Worm (Caenorhabditis elegans): ENCODE data around the gene R07E3.4.

R07E3.4 gene

ce11 chrX:10333301-10333854 lies at the start of gene R07E3.4:
R07E3.4 (minus strand) TSS chrX:10333351.
- TF ChIP-seq dao-5 (tag; optimal IDR thresholded peaks at IDR 0.05) (no peak), him-1 (tag; optimal IDR thresholded peaks at IDR 0.05) (no peak), W03F9.2 (tag; optimal IDR thresholded peaks at IDR 0.05) (no peak)

- no peak for TF ChIP-seq W03F9.2 (tag; optimal IDR thresholded peaks at IDR 0.05)
- no peak for TF ChIP-seq dao-5 (tag; optimal IDR thresholded peaks at IDR 0.05)
- no peak for TF ChIP-seq him-1 (tag; optimal IDR thresholded peaks at IDR 0.05)
Measured at ce11 chrX:10379678-10380077, 46.5 kb upstream of the R07E3.4 start, which contains the start of gene rme-4. rme-4 (minus strand) TSS chrX:10379845.

ce11 chrX:10377663-10378062 lies 44.5 kb upstream of the R07E3.4 start:
- TF ChIP-seq W03F9.2 (tag; optimal IDR thresholded peaks at IDR 0.05) (peak; percentile 81), dao-5 (tag; optimal IDR thresholded peaks at IDR 0.05) (no peak), him-1 (tag; optimal IDR thresholded peaks at IDR 0.05) (peak; percentile 28)

- TF ChIP-seq dao-5 (tag; optimal IDR thresholded peaks at IDR 0.05) (no peak), W03F9.2 (tag; optimal IDR thresholded peaks at IDR 0.05) (no peak), him-1 (tag; optimal IDR thresholded peaks at IDR 0.05) (no peak)
Measured at ce11 chrX:10376989-10377388, 43.8 kb upstream of the R07E3.4 start.

ce11 chrX:10373581-10373980 lies 40.4 kb upstream of the R07E3.4 start:
- TF ChIP-seq him-1 (tag; optimal IDR thresholded peaks at IDR 0.05) (no peak), dao-5 (tag; optimal IDR thresholded peaks at IDR 0.05) (no peak), W03F9.2 (tag; optimal IDR thresholded peaks at IDR 0.05) (no peak)

- no peak for TF ChIP-seq W03F9.2 (tag; optimal IDR thresholded peaks at IDR 0.05)
- no peak for TF ChIP-seq him-1 (tag; optimal IDR thresholded peaks at IDR 0.05)
- no peak for TF ChIP-seq dao-5 (tag; optimal IDR thresholded peaks at IDR 0.05)
Measured at ce11 chrX:10372556-10372955, 39.4 kb upstream of the R07E3.4 start, which contains the start of gene Y49A10A.2. Y49A10A.2 (minus strand) TSS chrX:10372664.

ce11 chrX:10358083-10358482 lies 24.9 kb upstream of the R07E3.4 start, which contains the start of gene efhc-1:
efhc-1 (plus strand) TSS chrX:10358383.
- no peak for TF ChIP-seq him-1 (tag; optimal IDR thresholded peaks at IDR 0.05)

- TF ChIP-seq dao-5 (tag; optimal IDR thresholded peaks at IDR 0.05) (no peak), him-1 (tag; optimal IDR thresholded peaks at IDR 0.05) (no peak), W03F9.2 (tag; optimal IDR thresholded peaks at IDR 0.05) (no peak)
Measured at ce11 chrX:10355650-10356049, 22.5 kb upstream of the R07E3.4 start, which contains the start of gene R07E3.7. R07E3.7 (minus strand) TSS chrX:10355750.

ce11 chrX:10353857-10354256 lies 20.7 kb upstream of the R07E3.4 start:
- TF ChIP-seq dao-5 (tag; optimal IDR thresholded peaks at IDR 0.05) (no peak), him-1 (tag; optimal IDR thresholded peaks at IDR 0.05) (no peak), W03F9.2 (tag; optimal IDR thresholded peaks at IDR 0.05) (no peak)

ce11 chrX:10350151-10350550 lies 17.0 kb upstream of the R07E3.4 start:
- TF ChIP-seq him-1 (tag; optimal IDR thresholded peaks at IDR 0.05) (no peak), dao-5 (tag; optimal IDR thresholded peaks at IDR 0.05) (no peak), W03F9.2 (tag; optimal IDR thresholded peaks at IDR 0.05) (no peak)

- no peak for TF ChIP-seq him-1 (tag; optimal IDR thresholded peaks at IDR 0.05)
- no peak for TF ChIP-seq dao-5 (tag; optimal IDR thresholded peaks at IDR 0.05)
Measured at ce11 chrX:10340986-10341385, 7.8 kb upstream of the R07E3.4 start, which contains the start of gene R07E3.1. R07E3.1 (minus strand) TSS chrX:10341161.

- no peak for TF ChIP-seq him-1 (tag; optimal IDR thresholded peaks at IDR 0.05)
- no peak for TF ChIP-seq W03F9.2 (tag; optimal IDR thresholded peaks at IDR 0.05)
- no peak for TF ChIP-seq dao-5 (tag; optimal IDR thresholded peaks at IDR 0.05)
Measured at ce11 chrX:10340044-10340443, 6.9 kb upstream of the R07E3.4 start.

- TF ChIP-seq him-1 (tag; optimal IDR thresholded peaks at IDR 0.05) (no peak), W03F9.2 (tag; optimal IDR thresholded peaks at IDR 0.05) (no peak), dao-5 (tag; optimal IDR thresholded peaks at IDR 0.05) (no peak)
Measured at ce11 chrX:10338761-10339160, 5.6 kb upstream of the R07E3.4 start.

- TF ChIP-seq W03F9.2 (tag; optimal IDR thresholded peaks at IDR 0.05) = no peak
Measured at ce11 chrX:10338100-10338499, 4.9 kb upstream of the R07E3.4 start, which contains the start of gene cut-5. cut-5 (minus strand) TSS chrX:10338200.

ce11 chrX:10336592-10336991 lies 3.4 kb upstream of the R07E3.4 start:
- no peak for TF ChIP-seq W03F9.2 (tag; optimal IDR thresholded peaks at IDR 0.05)
- no peak for TF ChIP-seq dao-5 (tag; optimal IDR thresholded peaks at IDR 0.05)
- no peak for TF ChIP-seq him-1 (tag; optimal IDR thresholded peaks at IDR 0.05)

Measured in whole organism, L4/young adult.